Fruit fly (Drosophila melanogaster) whole organism, embryonic: Measurements from ENCODE around the gene CG6294.

Experiments
- Asciz ChIP-seq: fragments of 200-800 bp; sonication (Bioruptor generic); optimal IDR thresholded peaks from 2 replicates; lab custom pipeline; 2017; ENCODE audit warnings: missing biosample characterization, mild to moderate bottlenecking, missing genetic modification characterization, missing genetic modification reagents
- BtbVII ChIP-seq: fragments of 200-800 bp; sonication (Bioruptor generic); optimal IDR thresholded peaks from 3 replicates; lab custom pipeline; 2017; ENCODE audit warnings: missing biosample characterization, mild to moderate bottlenecking, missing genetic modification characterization
- CG10209 ChIP-seq: fragments of 200-800 bp; sonication (Bioruptor generic); optimal IDR thresholded peaks from 3 replicates; lab custom pipeline; 2017; ENCODE audit warnings: missing biosample characterization, mild to moderate bottlenecking, missing genetic modification characterization, missing genetic modification reagents
- CG10543 ChIP-seq: fragments of 200-800 bp; sonication (Bioruptor generic); optimal IDR thresholded peaks from 3 replicates; lab custom pipeline; 2017; ENCODE audit warnings: missing biosample characterization, mild to moderate bottlenecking, missing genetic modification characterization, moderate library complexity
- CG11504 ChIP-seq: fragments of 200-800 bp; sonication (Bioruptor generic); optimal IDR thresholded peaks from 3 replicates; lab custom pipeline; 2019; ENCODE audit warnings: missing biosample characterization, mild to moderate bottlenecking, missing genetic modification characterization, moderate library complexity
- CG11696 ChIP-seq: fragments of 200-800 bp; sonication (Bioruptor generic); IDR thresholded peaks from 2 replicates; pipeline ENCODE4 v1.3.6; 2022; ENCODE audit warnings: missing biosample characterization, missing genetic modification characterization
- CG12155 ChIP-seq: fragments of 200-800 bp; sonication (Bioruptor generic); optimal IDR thresholded peaks from 3 replicates; lab custom pipeline; 2016; ENCODE audit warnings: missing biosample characterization, missing genetic modification characterization
- CG12299 ChIP-seq: fragments of 200-800 bp; sonication (Bioruptor generic); optimal IDR thresholded peaks from 2 replicates; lab custom pipeline; 2018; ENCODE audit warnings: missing biosample characterization, mild to moderate bottlenecking, missing genetic modification characterization
- CG1233 ChIP-seq: fragments of 200-800 bp; sonication (Bioruptor generic); optimal IDR thresholded peaks from 4 replicates; lab custom pipeline; 2018; ENCODE audit warnings: missing biosample characterization, mild to moderate bottlenecking, missing genetic modification characterization
- CG14860 ChIP-seq: fragments of 200-800 bp; sonication (Bioruptor generic); IDR thresholded peaks from 3 replicates; pipeline ENCODE4 v1.3.6; 2022; ENCODE audit warnings: missing biosample characterization, missing genetic modification characterization; ENCODE audit not compliant: partially characterized antibody
- CG15479 ChIP-seq: fragments of 200-800 bp; sonication (Bioruptor generic); optimal IDR thresholded peaks from 3 replicates; lab custom pipeline; 2019; ENCODE audit warnings: missing biosample characterization, mild to moderate bottlenecking, missing genetic modification characterization, moderate library complexity
- CG15601 ChIP-seq: fragments of 200-800 bp; sonication (Bioruptor generic); optimal IDR thresholded peaks from 3 replicates; lab custom pipeline; 2019; ENCODE audit warnings: missing biosample characterization, mild to moderate bottlenecking, missing genetic modification characterization, moderate library complexity
- CG18262 ChIP-seq: fragments of 200-800 bp; optimal IDR thresholded peaks from 3 replicates; lab custom pipeline; 2019; ENCODE audit warnings: missing biosample characterization, mild to moderate bottlenecking, missing genetic modification characterization, moderate library complexity
- CG2202 ChIP-seq: fragments of 200-800 bp; sonication (Bioruptor generic); optimal IDR thresholded peaks from 2 replicates; lab custom pipeline; 2018; ENCODE audit warnings: missing biosample characterization, mild to moderate bottlenecking, missing genetic modification characterization
- CG2875 ChIP-seq: fragments of 200-800 bp; sonication (Bioruptor generic); optimal IDR thresholded peaks from 2 replicates; lab custom pipeline; 2017; ENCODE audit warnings: missing biosample characterization, mild to moderate bottlenecking, missing genetic modification characterization, missing genetic modification reagents
- CG31441 ChIP-seq: fragments of 200-800 bp; sonication (Bioruptor generic); IDR thresholded peaks from 2 replicates; pipeline ENCODE4 v1.3.6; 2022; ENCODE audit warnings: missing biosample characterization, missing genetic modification characterization
- CG33213 ChIP-seq: fragments of 200-800 bp; sonication (Bioruptor generic); optimal IDR thresholded peaks from 3 replicates; lab custom pipeline; 2016; ENCODE audit warnings: missing biosample characterization, missing genetic modification characterization
- CG4328 ChIP-seq: fragments of 200-800 bp; sonication (Bioruptor generic); optimal IDR thresholded peaks from 3 replicates; lab custom pipeline; 2017; ENCODE audit warnings: missing biosample characterization, missing genetic modification reagents, missing genetic modification characterization
- CG4360 ChIP-seq: fragments of 200-800 bp; sonication (Bioruptor generic); IDR thresholded peaks from 2 replicates; pipeline ENCODE4 v1.3.6; 2022; ENCODE audit warnings: missing biosample characterization, missing genetic modification characterization
- CG7745 ChIP-seq: fragments of 200-800 bp; sonication (Bioruptor generic); optimal IDR thresholded peaks from 2 replicates; lab custom pipeline; 2018; ENCODE audit warnings: missing biosample characterization, mild to moderate bottlenecking, missing genetic modification characterization, moderate library complexity
- CG7839 ChIP-seq: fragments of 200-800 bp; sonication (Bioruptor generic); optimal IDR thresholded peaks from 3 replicates; lab custom pipeline; 2018; ENCODE audit warnings: missing biosample characterization, mild to moderate bottlenecking, missing genetic modification characterization, moderate library complexity
- CG9727 ChIP-seq: fragments of 200-800 bp; sonication (Bioruptor generic); optimal IDR thresholded peaks from 3 replicates; lab custom pipeline; 2017; ENCODE audit warnings: missing biosample characterization, mild to moderate bottlenecking, missing genetic modification characterization
- Ets65A ChIP-seq: fragments of 200-800 bp; sonication (Bioruptor generic); peaks from one replicate; lab custom pipeline; 2016; ENCODE audit warnings: missing biosample characterization, missing genetic modification characterization
- MESR4 ChIP-seq: fragments of 200-800 bp; sonication (Bioruptor generic); optimal IDR thresholded peaks from 2 replicates; lab custom pipeline; 2018; ENCODE audit warnings: missing biosample characterization, mild to moderate bottlenecking, missing genetic modification characterization, moderate library complexity
- Max ChIP-seq: fragments of 200-800 bp; sonication (Bioruptor generic); optimal IDR thresholded peaks from 2 replicates; lab custom pipeline; 2016; ENCODE audit warnings: missing biosample characterization, mild to moderate bottlenecking, missing genetic modification characterization
- Ptx1 ChIP-seq: fragments of 200-800 bp; sonication (Bioruptor generic); IDR thresholded peaks from 2 replicates; pipeline ENCODE4 v1.3.6; 2022; ENCODE audit warnings: missing biosample characterization, missing genetic modification characterization
- Trl ChIP-seq, 3 experiments: fragments of >200 bp in 2 of 3; fragments of 200-800 bp in 1 of 3; sonication (Bioruptor generic) in 1 of 3; optimal IDR thresholded peaks; 2 replicates in 1 of 3; 3 replicates in 2 of 3; lab custom pipeline; 2016 to 2017; ENCODE audit warnings: missing biosample characterization in 1 of 3, missing genetic modification characterization in 1 of 3
- Vsx1 ChIP-seq: fragments of 200-800 bp; sonication (Bioruptor generic); optimal IDR thresholded peaks from 2 replicates; lab custom pipeline; 2017; ENCODE audit warnings: missing biosample characterization, mild to moderate bottlenecking, missing genetic modification characterization, missing genetic modification reagents
- Xrp1 ChIP-seq: fragments of 200-800 bp; sonication (Bioruptor generic); IDR thresholded peaks from 2 replicates; pipeline ENCODE4 v1.3.6; 2022; ENCODE audit warnings: missing biosample characterization, missing genetic modification characterization
- ac ChIP-seq: fragments of 200-800 bp; sonication (Bioruptor generic); optimal IDR thresholded peaks from 3 replicates; lab custom pipeline; 2017; ENCODE audit warnings: missing biosample characterization, mild to moderate bottlenecking, missing genetic modification characterization
- ap ChIP-seq: fragments of 200-800 bp; sonication (Bioruptor generic); IDR thresholded peaks from 2 replicates; pipeline ENCODE4 v1.3.6; 2022; ENCODE audit warnings: missing biosample characterization, missing genetic modification characterization
- ase ChIP-seq: fragments of 200-800 bp; sonication (Bioruptor generic); IDR thresholded peaks from 3 replicates; pipeline ENCODE4 v1.3.6; 2022; ENCODE audit warnings: missing biosample characterization, missing genetic modification characterization
- bsh ChIP-seq, 2 experiments: fragments of 200-800 bp; sonication (Bioruptor generic); optimal IDR thresholded peaks; 2 replicates each; lab custom pipeline; 2017 to 2018; ENCODE audit warnings: mild to moderate bottlenecking in 2 of 2, missing biosample characterization in 2 of 2, missing genetic modification characterization in 2 of 2, moderate library complexity in 1 of 2
- cg ChIP-seq: fragments of 200-800 bp; sonication (Bioruptor generic); optimal IDR thresholded peaks from 3 replicates; lab custom pipeline; 2019; ENCODE audit warnings: missing biosample characterization, mild to moderate bottlenecking, missing genetic modification characterization, moderate library complexity
- crol ChIP-seq: fragments of 200-800 bp; sonication (Bioruptor generic); IDR thresholded peaks from 2 replicates; pipeline ENCODE4 v1.3.6; 2022; ENCODE audit warnings: missing biosample characterization, missing genetic modification characterization
- fd64A ChIP-seq: fragments of 200-800 bp; sonication (Bioruptor generic); optimal IDR thresholded peaks from 3 replicates; lab custom pipeline; 2018; ENCODE audit warnings: missing biosample characterization, mild to moderate bottlenecking, missing genetic modification characterization
- gem ChIP-seq: fragments of 200-800 bp; sonication (Bioruptor generic); optimal IDR thresholded peaks from 2 replicates; lab custom pipeline; 2019; ENCODE audit warnings: missing biosample characterization, mild to moderate bottlenecking, missing genetic modification characterization, moderate library complexity
- kni ChIP-seq: fragments of 200-800 bp; sonication (Bioruptor generic); optimal IDR thresholded peaks from 3 replicates; lab custom pipeline; 2017; ENCODE audit warnings: mild to moderate bottlenecking, missing biosample characterization, missing genetic modification reagents, missing genetic modification characterization
- lab ChIP-seq: fragments of 200-800 bp; sonication (Bioruptor generic); optimal IDR thresholded peaks from 3 replicates; lab custom pipeline; 2017; ENCODE audit warnings: missing biosample characterization, missing genetic modification characterization, mild to moderate bottlenecking, moderate library complexity, missing genetic modification reagents
- nmo ChIP-seq: fragments of 200-800 bp; sonication (Bioruptor generic); optimal IDR thresholded peaks from 2 replicates; lab custom pipeline; 2018; ENCODE audit warnings: missing biosample characterization, mild to moderate bottlenecking, missing genetic modification characterization, moderate library complexity
- odd ChIP-seq: fragments of 200-800 bp; sonication (Bioruptor generic); optimal IDR thresholded peaks from 2 replicates; lab custom pipeline; 2017; ENCODE audit warnings: missing biosample characterization, mild to moderate bottlenecking, missing genetic modification characterization
- phol ChIP-seq: fragments of 200-800 bp; sonication (Bioruptor generic); optimal IDR thresholded peaks from 3 replicates; lab custom pipeline; 2018; ENCODE audit warnings: missing biosample characterization, mild to moderate bottlenecking, missing genetic modification characterization, moderate library complexity
- prd ChIP-seq, 3 experiments: fragments of >200 bp in 2 of 3; fragments of 200-800 bp in 1 of 3; sonication (Bioruptor generic) in 1 of 3; optimal IDR thresholded peaks in 2 of 3; IDR thresholded peaks in 1 of 3; 2 replicates in 2 of 3; 3 replicates in 1 of 3; pipeline versions ENCODE4 v1.3.6 to Lab custom; 2017 to 2022; ENCODE audit warnings: missing biosample characterization in 1 of 3, missing genetic modification characterization in 1 of 3
- row ChIP-seq: fragments of 200-800 bp; sonication (Bioruptor generic); IDR thresholded peaks from 3 replicates; pipeline ENCODE4 v1.3.6; 2022; ENCODE audit warnings: missing biosample characterization, missing genetic modification characterization
- sug ChIP-seq: fragments of 200-800 bp; optimal IDR thresholded peaks from 2 replicates; lab custom pipeline; 2019; ENCODE audit warnings: missing biosample characterization, mild to moderate bottlenecking, missing genetic modification characterization, moderate library complexity
- tgo ChIP-seq: fragments of 200-800 bp; sonication (Bioruptor generic); IDR thresholded peaks from 3 replicates; pipeline ENCODE4 v1.3.6; 2022; ENCODE audit warnings: missing biosample characterization, missing genetic modification characterization

The CG6294 gene

dm6 chrX:15497440-15498271, 35.1 kb downstream of the CG6294 start:
- peak; percentile 8 for TF ChIP-seq phol
- TF ChIP-seq CG4360 (GFP tag; lab: Robert Waterston, UW), result peak; percentile 82
- peak; percentile 17 for TF ChIP-seq CG10543 (GFP tag; lab: Kevin White, UChicago)
- peak; percentile 16 for TF ChIP-seq CG7745 (tag; lab: Kevin White, UChicago)
- peak; percentile 37; the same call in 1 of the 2 replicates for TF ChIP-seq crol (GFP tag; lab: Robert Waterston, UW)
- peak; percentile 24 for TF ChIP-seq CG7839 (tag; lab: Kevin White, UChicago)
- peak; percentile 23 for TF ChIP-seq gem (tag; lab: Kevin White, UChicago)
- TF ChIP-seq Ptx1 (GFP tag; lab: Robert Waterston, UW), result 0 out of 2 replicates have a peak, but pooled peaks have one; percentile 22
- peak; percentile 20 for TF ChIP-seq Vsx1
- TF ChIP-seq BtbVII (GFP tag; lab: Kevin White, UChicago), result peak; percentile 22
- TF ChIP-seq CG12155 (GFP tag; lab: Kevin White, UChicago), result no peak
- peak; percentile 45 for TF ChIP-seq CG15601
- TF ChIP-seq MESR4 (GFP tag; lab: Kevin White, UChicago), result no peak
- TF ChIP-seq CG18262 (tag; lab: Kevin White, UChicago), result peak; percentile 32
- TF ChIP-seq CG12299 (tag; lab: Kevin White, UChicago), result no peak
- TF ChIP-seq fd64A (GFP tag; lab: Kevin White, UChicago), result peak; percentile 29
- TF ChIP-seq CG11696, result peak; percentile 43; the same call in 1 of the 2 replicates
- TF ChIP-seq Ets65A (GFP tag; lab: Kevin White, UChicago), result peak; percentile 92
- no peak for TF ChIP-seq ase (GFP tag; lab: Robert Waterston, UW)
- peak; percentile 25 for TF ChIP-seq Asciz (GFP tag; lab: Kevin White, UChicago)
- peak; percentile 21 for TF ChIP-seq CG4328 (GFP tag; lab: Kevin White, UChicago)
- peak; percentile 48 for TF ChIP-seq kni
- TF ChIP-seq tgo (GFP tag; lab: Robert Waterston, UW), result no peak
- TF ChIP-seq ac (GFP tag; lab: Kevin White, UChicago), result peak; percentile 13
- TF ChIP-seq CG33213, result no peak
- peak; percentile 41 to 49 for TF ChIP-seq Trl (optimal IDR thresholded peaks at IDR 0.05; lab: Kevin White, UChicago)
- no peak for TF ChIP-seq Trl (GFP tag; optimal IDR thresholded peaks at IDR 0.05; lab: Kevin White, UChicago)
- no peak for TF ChIP-seq CG15479 (GFP tag; lab: Kevin White, UChicago)
- peak in 1 of 2 experiments; percentile 2 for TF ChIP-seq bsh (GFP tag; optimal IDR thresholded peaks at IDR 0.05; lab: Kevin White, UChicago)
- peak; percentile 55 for TF ChIP-seq CG2875 (GFP tag; lab: Kevin White, UChicago)
- TF ChIP-seq cg (GFP tag; lab: Kevin White, UChicago), result peak; percentile 52
- TF ChIP-seq Xrp1, result 0 out of 2 replicates have a peak, but pooled peaks have one; percentile 19
- TF ChIP-seq Max (GFP tag; lab: Kevin White, UChicago), result no peak
- no peak for TF ChIP-seq prd (optimal IDR thresholded peaks at IDR 0.05; lab: Kevin White, UChicago)
- TF ChIP-seq prd (GFP tag; IDR thresholded peaks at IDR 0.05; lab: Robert Waterston, UW), result peak; percentile 47; the same call in 1 of the 3 replicates
- TF ChIP-seq odd (GFP tag; lab: Kevin White, UChicago), result peak; percentile 9
- no peak for TF ChIP-seq sug (tag; lab: Kevin White, UChicago)
- TF ChIP-seq nmo (GFP tag; lab: Kevin White, UChicago), result peak; percentile 28
- TF ChIP-seq lab, result peak; percentile 24
- TF ChIP-seq ap (GFP tag; lab: Robert Waterston, UW), result 0 out of 2 replicates have a peak, but pooled peaks have one; percentile 9
- no peak for TF ChIP-seq CG14860 (GFP tag; lab: Robert Waterston, UW)
- TF ChIP-seq CG31441, result 0 out of 2 replicates have a peak, but pooled peaks have one; percentile 10
- TF ChIP-seq row, result peak; percentile 46
- TF ChIP-seq CG10209 (GFP tag; lab: Kevin White, UChicago), result peak; percentile 37
- TF ChIP-seq CG9727 (GFP tag; lab: Kevin White, UChicago), result peak; percentile 33
- TF ChIP-seq CG11504 (tag; lab: Kevin White, UChicago), result peak; percentile 1
- peak; percentile 51 for TF ChIP-seq CG2202
- TF ChIP-seq CG1233 (GFP tag; lab: Kevin White, UChicago), result peak; percentile 5
